Worm (Caenorhabditis elegans) whole organism, L2 larva: Measurements from ENCODE around the gene F10C1.9.

Experiments
- alr-1 ChIP-seq: fragments of 150-350 bp; optimal IDR thresholded peaks from 2 replicates; lab custom pipeline; 2014; ENCODE audit warnings: missing biosample characterization, missing genetic modification characterization
- aly-2 ChIP-seq: fragments of 150-350 bp; optimal IDR thresholded peaks from 2 replicates; lab custom pipeline; 2014; ENCODE audit warnings: missing biosample characterization, missing genetic modification characterization
- ama-1 ChIP-seq: fragments of 150-350 bp; optimal IDR thresholded peaks from 2 replicates; lab custom pipeline; 2018; ENCODE audit warnings: inconsistent platforms
- lin-39 ChIP-seq: fragments of 150-350 bp; optimal IDR thresholded peaks from 2 replicates; lab custom pipeline; 2014; ENCODE audit warnings: missing biosample characterization, missing genetic modification reagents, missing genetic modification characterization
- nhr-12 ChIP-seq: fragments of 150-350 bp; optimal IDR thresholded peaks from 2 replicates; lab custom pipeline; 2014; ENCODE audit warnings: missing biosample characterization, missing genetic modification characterization
- nhr-21 ChIP-seq: fragments of 150-350 bp; optimal IDR thresholded peaks from 2 replicates; lab custom pipeline; 2014; ENCODE audit warnings: missing biosample characterization, missing genetic modification characterization
- nhr-23 ChIP-seq: fragments of 150-350 bp; optimal IDR thresholded peaks from 2 replicates; lab custom pipeline; 2014; ENCODE audit warnings: missing biosample characterization, missing genetic modification reagents, missing genetic modification characterization
- nhr-25 ChIP-seq: fragments of 150-350 bp; sonication (generic microtip); optimal IDR thresholded peaks from 3 replicates; lab custom pipeline; 2014; ENCODE audit warnings: missing biosample characterization, missing genetic modification characterization
- skn-1 ChIP-seq: sonication (generic microtip); optimal IDR thresholded peaks from 2 replicates; lab custom pipeline; 2017; ENCODE audit warnings: missing biosample characterization, missing genetic modification characterization
- unc-39 ChIP-seq: fragments of 150-350 bp; optimal IDR thresholded peaks from 2 replicates; lab custom pipeline; 2014; ENCODE audit warnings: missing biosample characterization, missing genetic modification characterization
- unc-62 ChIP-seq: fragments of 150-350 bp; optimal IDR thresholded peaks from 2 replicates; lab custom pipeline; 2014; ENCODE audit warnings: missing biosample characterization, missing genetic modification reagents, missing genetic modification characterization
- zag-1 ChIP-seq: fragments of 150-350 bp; optimal IDR thresholded peaks from 2 replicates; lab custom pipeline; 2014; ENCODE audit warnings: missing biosample characterization, missing genetic modification characterization
- ztf-1 ChIP-seq: fragments of 200-800 bp; sonication (Bioruptor generic); conservative IDR thresholded peaks from 2 replicates; pipeline ENCODE4 v1.3.6; 2022; ENCODE audit warnings: missing genetic modification characterization, missing compliant biosample characterization
- ztf-11 ChIP-seq: sonication (generic microtip); optimal IDR thresholded peaks from 2 replicates; lab custom pipeline; 2017; ENCODE audit warnings: missing biosample characterization, missing genetic modification characterization

DNA sequence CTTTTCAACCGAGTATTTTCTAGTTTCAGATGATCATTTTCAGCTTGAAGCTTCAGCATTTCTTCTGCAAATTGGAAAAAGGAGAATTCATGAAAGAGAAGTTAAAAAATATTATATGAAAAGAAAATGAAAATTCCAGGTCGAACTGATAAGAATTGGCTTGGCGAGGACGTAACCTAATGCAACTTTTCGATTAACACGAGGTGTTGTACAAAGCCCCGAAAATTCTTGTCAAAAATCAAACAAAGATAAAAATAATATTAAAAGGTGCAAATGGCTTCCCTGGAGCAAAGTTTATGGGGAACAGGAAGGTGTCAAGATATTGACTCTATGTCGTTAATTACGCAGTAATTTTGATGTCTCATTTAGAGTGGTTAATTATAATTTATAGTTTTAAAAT lies 742 bp downstream of the F10C1.9 start:
- no peak for TF ChIP-seq aly-2
- no peak for TF ChIP-seq lin-39
- TF ChIP-seq nhr-25 (tag; lab: Kevin White, UChicago), result no peak
- TF ChIP-seq ztf-1 (GFP tag; lab: Robert Waterston, UW), result no peak
- TF ChIP-seq unc-39 (tag; lab: Kevin White, UChicago), result no peak
- no peak for TF ChIP-seq unc-62 (GFP tag; lab: Kevin White, UChicago)
- TF ChIP-seq ztf-11 (tag; lab: Kevin White, UChicago), result no peak
- TF ChIP-seq zag-1 (tag; lab: Kevin White, UChicago), result no peak
- no peak for TF ChIP-seq ama-1 (lab: Kevin White, UChicago)
- no peak for TF ChIP-seq nhr-23 (tag; lab: Kevin White, UChicago)
- no peak for TF ChIP-seq skn-1 (tag; lab: Kevin White, UChicago)
- TF ChIP-seq nhr-12 (tag; lab: Kevin White, UChicago), result no peak
- no peak for TF ChIP-seq nhr-21
- no peak for TF ChIP-seq alr-1 (tag; lab: Kevin White, UChicago)
